Worm (Caenorhabditis elegans) whole organism, L1 larva: ENCODE measurements around the gene ptc-3.

Experiments
- C16A3.4 ChIP-seq: fragments of 150-350 bp; optimal IDR thresholded peaks from 2 replicates; lab custom pipeline; 2014; ENCODE audit warnings: missing biosample characterization, missing genetic modification characterization
- Y116A8C.19 ChIP-seq: sonication (generic microtip); optimal IDR thresholded peaks from 2 replicates; lab custom pipeline; 2016; ENCODE audit warnings: missing compliant biosample characterization, missing genetic modification characterization, borderline replicate concordance
- alr-1 ChIP-seq: fragments of 200-800 bp; sonication (Bioruptor generic); optimal IDR thresholded peaks from 2 replicates; lab custom pipeline; 2018; ENCODE audit warnings: borderline replicate concordance, mild to moderate bottlenecking, missing genetic modification characterization, missing compliant biosample characterization
- blmp-1 ChIP-seq: fragments of 150-350 bp; optimal IDR thresholded peaks from 2 replicates; lab custom pipeline; 2014; ENCODE audit warnings: missing biosample characterization, missing genetic modification characterization
- ceh-63 ChIP-seq: fragments of 200-800 bp; sonication (Bioruptor generic); optimal IDR thresholded peaks from 2 replicates; lab custom pipeline; 2018; ENCODE audit warnings: mild to moderate bottlenecking, missing genetic modification characterization, missing compliant biosample characterization
- ceh-8 ChIP-seq: fragments of 200-800 bp; sonication (Bioruptor generic); optimal IDR thresholded peaks from 2 replicates; lab custom pipeline; 2018; ENCODE audit warnings: mild to moderate bottlenecking, missing genetic modification characterization, moderate library complexity, missing compliant biosample characterization
- ceh-82 ChIP-seq, 3 experiments: fragments of 150-350 bp in 1 of 3; sonication (generic microtip) in 2 of 3; optimal IDR thresholded peaks; 2 replicates each; lab custom pipeline; 2014 to 2017; ENCODE audit warnings: missing biosample characterization in 3 of 3, missing genetic modification characterization in 3 of 3
- ceh-90 ChIP-seq: sonication (generic microtip); optimal IDR thresholded peaks from 2 replicates; lab custom pipeline; 2016; ENCODE audit warnings: missing genetic modification characterization, missing compliant biosample characterization
- efl-1 ChIP-seq, 4 experiments: fragments of 150-350 bp; optimal IDR thresholded peaks in 3 of 4; peaks in 1 of 4; 1 replicate in 1 of 4; 2 replicates in 3 of 4; lab custom pipeline; 2014; ENCODE audit warnings: missing biosample characterization in 2 of 4, missing genetic modification characterization in 2 of 4, missing genetic modification reagents in 2 of 4
- egl-13 ChIP-seq: sonication (generic microtip); optimal IDR thresholded peaks from 2 replicates; lab custom pipeline; 2016; ENCODE audit warnings: missing genotype, missing genetic modification reagents, missing genetic modification characterization, missing compliant biosample characterization
- elt-3 ChIP-seq, 6 experiments: fragments of 150-350 bp in 1 of 6; sonication (generic microtip); optimal IDR thresholded peaks; 2 replicates each; lab custom pipeline; 2017 to 2018; ENCODE audit warnings: missing biosample characterization in 6 of 6, missing genetic modification characterization in 6 of 6, inconsistent platforms in 1 of 6
- fkh-10 ChIP-seq: sonication (generic microtip); optimal IDR thresholded peaks from 2 replicates; lab custom pipeline; 2017; ENCODE audit warnings: missing biosample characterization, missing genetic modification reagents, missing genetic modification characterization
- fkh-4 ChIP-seq: sonication (generic microtip); optimal IDR thresholded peaks from 2 replicates; lab custom pipeline; 2016; ENCODE audit warnings: missing compliant biosample characterization, missing genetic modification characterization, borderline replicate concordance
- fkh-8 ChIP-seq: sonication (generic microtip); optimal IDR thresholded peaks from 2 replicates; lab custom pipeline; 2016; ENCODE audit warnings: mild to moderate bottlenecking, missing genetic modification characterization, missing compliant biosample characterization
- grh-1 ChIP-seq: fragments of 200-800 bp; sonication (Bioruptor generic); IDR thresholded peaks from 2 replicates; pipeline ENCODE4 v1.3.6; 2022; ENCODE audit warnings: missing genetic modification reagents, missing genetic modification characterization, missing compliant biosample characterization
- hlh-17 ChIP-seq: fragments of 200-800 bp; sonication (Bioruptor generic); optimal IDR thresholded peaks from 2 replicates; lab custom pipeline; 2018; ENCODE audit warnings: missing genetic modification characterization, mild to moderate bottlenecking, missing compliant biosample characterization, moderate library complexity, borderline replicate concordance
- hlh-4 ChIP-seq: sonication (generic microtip); optimal IDR thresholded peaks from 2 replicates; lab custom pipeline; 2016; ENCODE audit warnings: mild to moderate bottlenecking, missing genetic modification characterization, missing compliant biosample characterization
- hpl-2 ChIP-seq: fragments of 150-350 bp; optimal IDR thresholded peaks from 2 replicates; lab custom pipeline; 2014; ENCODE audit warnings: missing biosample characterization, missing genetic modification reagents, missing genetic modification characterization
- irx-1 ChIP-seq: sonication (generic microtip); optimal IDR thresholded peaks from 2 replicates; lab custom pipeline; 2016; ENCODE audit warnings: missing genetic modification characterization, missing compliant biosample characterization
- lin-14 ChIP-seq: fragments of 200-800 bp; sonication (Bioruptor generic); optimal IDR thresholded peaks from 2 replicates; lab custom pipeline; 2018; ENCODE audit warnings: mild to moderate bottlenecking, missing genetic modification characterization, moderate library complexity, missing compliant biosample characterization
- lin-15B ChIP-seq: fragments of 150-350 bp; sonication (generic microtip); optimal IDR thresholded peaks from 3 replicates; lab custom pipeline; 2014; ENCODE audit warnings: missing biosample characterization, missing genetic modification characterization
- lin-35 ChIP-seq, 2 experiments: fragments of 150-350 bp; optimal IDR thresholded peaks; 2 replicates each; lab custom pipeline; 2014; ENCODE audit warnings: missing biosample characterization in 2 of 2, missing genetic modification characterization in 2 of 2, missing genetic modification reagents in 2 of 2
- lir-3 ChIP-seq: sonication (generic microtip); optimal IDR thresholded peaks from 2 replicates; lab custom pipeline; 2016; ENCODE audit warnings: mild to moderate bottlenecking, missing genetic modification characterization, moderate library complexity, missing compliant biosample characterization; ENCODE audit not compliant: poor library complexity
- lsy-2 ChIP-seq, 2 experiments: fragments of 150-350 bp; optimal IDR thresholded peaks; 2 replicates each; lab custom pipeline; 2014; ENCODE audit warnings: missing biosample characterization in 2 of 2, missing genetic modification characterization in 2 of 2
- mdl-1 ChIP-seq, 2 experiments: fragments of 150-350 bp; optimal IDR thresholded peaks; 2 replicates each; lab custom pipeline; 2014 to 2017; ENCODE audit warnings: missing biosample characterization in 2 of 2, missing genetic modification characterization in 2 of 2, inconsistent platforms in 1 of 2
- nhr-11 ChIP-seq: fragments of 150-350 bp; optimal IDR thresholded peaks from 2 replicates; lab custom pipeline; 2014; ENCODE audit warnings: missing biosample characterization, missing genetic modification characterization
- nhr-19 ChIP-seq: fragments of 200-800 bp; sonication (Bioruptor generic); conservative IDR thresholded peaks from 2 replicates; pipeline ENCODE4 v1.3.6; 2022; ENCODE audit warnings: missing genetic modification characterization, missing compliant biosample characterization
- nhr-20 ChIP-seq: sonication (generic microtip); optimal IDR thresholded peaks from 2 replicates; lab custom pipeline; 2016; ENCODE audit warnings: mild to moderate bottlenecking, missing genetic modification characterization, missing compliant biosample characterization
- nhr-71 ChIP-seq: sonication (generic microtip); optimal IDR thresholded peaks from 2 replicates; lab custom pipeline; 2016; ENCODE audit warnings: mild to moderate bottlenecking, missing genetic modification characterization, moderate library complexity, missing compliant biosample characterization
- nhr-76 ChIP-seq: sonication (generic microtip); optimal IDR thresholded peaks from 2 replicates; lab custom pipeline; 2017; ENCODE audit warnings: missing biosample characterization, missing genetic modification characterization
- nhr-84 ChIP-seq: sonication (generic microtip); optimal IDR thresholded peaks from 2 replicates; lab custom pipeline; 2017; ENCODE audit warnings: missing biosample characterization, missing genetic modification characterization
- nhr-85 ChIP-seq: sonication (generic microtip); peaks from one replicate; lab custom pipeline; 2016; ENCODE audit warnings: missing genetic modification characterization, inconsistent platforms, missing compliant biosample characterization
- pqm-1 ChIP-seq: sonication (generic microtip); optimal IDR thresholded peaks from 3 replicates; lab custom pipeline; 2017; ENCODE audit warnings: missing biosample characterization, missing genetic modification characterization
- rnt-1 ChIP-seq: sonication (generic microtip); optimal IDR thresholded peaks from 2 replicates; lab custom pipeline; 2016; ENCODE audit warnings: mild to moderate bottlenecking, missing genetic modification characterization, moderate library complexity, missing compliant biosample characterization
- snu-23 ChIP-seq: sonication (generic microtip); optimal IDR thresholded peaks from 2 replicates; lab custom pipeline; 2016; ENCODE audit warnings: missing genetic modification characterization, missing compliant biosample characterization
- sptf-1 ChIP-seq: fragments of 150-350 bp; optimal IDR thresholded peaks from 2 replicates; lab custom pipeline; 2014; ENCODE audit warnings: missing biosample characterization, missing genetic modification characterization
- tbx-2 ChIP-seq: sonication (generic microtip); optimal IDR thresholded peaks from 2 replicates; lab custom pipeline; 2016; ENCODE audit warnings: missing genetic modification characterization, missing compliant biosample characterization
- unc-30 ChIP-seq: sonication (generic microtip); optimal IDR thresholded peaks from 2 replicates; lab custom pipeline; 2017; ENCODE audit warnings: missing biosample characterization, missing genetic modification characterization
- unc-62 ChIP-seq: fragments of 150-350 bp; optimal IDR thresholded peaks from 2 replicates; lab custom pipeline; 2014; ENCODE audit warnings: missing biosample characterization, missing genetic modification reagents, missing genetic modification characterization
- vab-15 ChIP-seq: sonication (generic microtip); optimal IDR thresholded peaks from 2 replicates; lab custom pipeline; 2017; ENCODE audit warnings: missing genotype, mild to moderate bottlenecking, missing genetic modification characterization, missing compliant biosample characterization
- zip-4 ChIP-seq: fragments of 200-800 bp; sonication (Bioruptor generic); optimal IDR thresholded peaks from 2 replicates; lab custom pipeline; 2018; ENCODE audit warnings: mild to moderate bottlenecking, missing genetic modification characterization, moderate library complexity, missing compliant biosample characterization
- ztf-11 ChIP-seq, 2 experiments: sonication (generic microtip); optimal IDR thresholded peaks; 2 replicates each; lab custom pipeline; 2016 to 2017; ENCODE audit warnings: missing genetic modification characterization in 2 of 2, missing biosample characterization in 1 of 2, missing compliant biosample characterization in 1 of 2
- ztf-4 ChIP-seq: fragments of 150-350 bp; optimal IDR thresholded peaks from 2 replicates; lab custom pipeline; 2014; ENCODE audit warnings: missing biosample characterization, missing genetic modification characterization

ptc-3 gene

DNA sequence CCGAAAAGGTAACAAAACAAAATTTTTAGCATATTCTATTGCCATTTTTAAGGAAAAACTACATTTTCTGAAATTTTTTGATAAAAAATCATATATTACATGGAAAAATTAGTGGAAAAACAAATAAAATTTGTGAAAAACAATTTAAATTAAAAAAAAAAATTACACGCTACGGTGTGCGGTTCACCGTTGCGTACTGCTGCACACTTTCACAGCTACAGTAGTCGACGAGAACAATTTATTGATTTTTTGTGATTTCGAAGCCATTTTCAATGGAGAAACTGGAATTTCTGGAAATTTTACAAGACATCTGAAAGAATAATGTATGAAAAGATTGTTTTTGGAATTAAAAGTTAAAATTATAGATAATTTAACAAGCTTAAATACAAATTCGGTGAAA, 37.4 kb downstream of the ptc-3 start:
- TF ChIP-seq fkh-8 (no peak), vab-15 (tag; lab: Kevin White, UChicago) (no peak), zip-4 (GFP tag; lab: Kevin White, UChicago) (no peak), pqm-1 (no peak)
- TF ChIP-seq, all 84 proteins: peak for 0

DNA sequence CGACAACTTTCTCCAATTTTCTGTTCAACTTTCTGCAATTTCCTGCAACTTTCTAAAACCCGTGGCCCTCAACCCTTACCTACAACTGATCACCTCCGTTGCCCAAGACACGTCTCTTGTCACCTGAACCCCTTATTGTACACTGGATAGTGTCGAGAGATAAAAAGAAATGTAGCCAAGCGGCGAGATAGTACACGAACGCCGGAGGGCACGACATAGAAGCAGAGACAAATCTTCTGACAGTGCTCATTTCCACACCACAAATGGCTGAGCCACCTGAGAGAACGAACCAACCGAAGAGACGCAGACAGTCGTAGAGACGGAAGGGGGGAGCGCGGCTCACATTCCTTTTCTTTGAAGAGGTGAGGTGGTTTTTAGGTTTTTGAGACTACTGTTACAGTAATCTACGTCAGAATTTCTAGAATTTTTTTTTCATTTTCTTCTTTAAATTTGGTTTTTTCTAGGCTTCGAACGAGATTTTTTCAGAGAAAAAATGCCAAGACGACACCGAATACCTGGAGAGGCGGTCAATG, 44.7 kb downstream of the ptc-3 start, which contains the start of gene K12H6.12:
Gene K12H6.12 (plus strand): TSS at position 483 of the 533 bp plus-strand sequence.
- TF ChIP-seq efl-1 (optimal IDR thresholded peaks at IDR 0.05; lab: Kevin White, UChicago) (peak in 1 of 2 experiments; percentile 28), efl-1 (GFP tag; optimal IDR thresholded peaks at IDR 0.05 in 1 of 2; lab: Kevin White, UChicago) (no peak), ceh-8 (GFP tag; lab: Kevin White, UChicago) (no peak), nhr-11 (tag; lab: Kevin White, UChicago) (peak; percentile 19), ceh-82 (tag; optimal IDR thresholded peaks at IDR 0.05; lab: Kevin White, UChicago) (peak in 1 of 3 experiments; percentile 1)
- TF ChIP-seq, all 84 proteins: peak for 3

DNA sequence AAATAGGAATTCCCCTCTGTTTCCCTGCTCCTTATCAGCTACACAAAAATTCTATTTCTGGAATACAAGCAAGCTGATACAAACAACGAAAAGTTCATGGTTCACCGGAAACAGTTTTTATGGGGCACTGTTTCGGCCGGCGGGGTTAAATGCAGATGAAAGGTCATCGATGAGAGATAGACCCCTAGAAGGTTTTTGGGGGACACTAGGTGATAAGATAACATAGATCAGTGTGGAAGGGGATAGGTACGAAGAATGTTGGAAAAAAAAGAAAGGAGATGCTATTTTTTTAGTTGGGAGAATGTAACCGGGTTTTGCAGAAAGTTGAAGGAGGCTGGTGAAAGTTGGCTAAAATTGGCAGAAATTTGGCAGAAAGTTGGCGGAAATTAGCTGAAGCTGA, 46.8 kb downstream of the ptc-3 start:
- TF ChIP-seq nhr-20 = peak; percentile 0
- no peak for TF ChIP-seq snu-23 (GFP tag; lab: Kevin White, UChicago)
- no peak for TF ChIP-seq rnt-1 (tag; lab: Kevin White, UChicago)
- no peak for TF ChIP-seq ceh-90 (tag; lab: Kevin White, UChicago)
- no peak for TF ChIP-seq Y116A8C.19 (tag; lab: Kevin White, UChicago)
- TF ChIP-seq fkh-8 = no peak
- TF ChIP-seq nhr-85 = peak; percentile 61
- TF ChIP-seq irx-1 = no peak
- TF ChIP-seq mdl-1 (tag; optimal IDR thresholded peaks at IDR 0.05; lab: Kevin White, UChicago) = no peak
- TF ChIP-seq elt-3 (tag; optimal IDR thresholded peaks at IDR 0.05; lab: Kevin White, UChicago) = peak in 1 of 6 experiments; percentile 50
- no peak for TF ChIP-seq egl-13
- peak; percentile 18 for TF ChIP-seq blmp-1 (tag; lab: Kevin White, UChicago)

DNA sequence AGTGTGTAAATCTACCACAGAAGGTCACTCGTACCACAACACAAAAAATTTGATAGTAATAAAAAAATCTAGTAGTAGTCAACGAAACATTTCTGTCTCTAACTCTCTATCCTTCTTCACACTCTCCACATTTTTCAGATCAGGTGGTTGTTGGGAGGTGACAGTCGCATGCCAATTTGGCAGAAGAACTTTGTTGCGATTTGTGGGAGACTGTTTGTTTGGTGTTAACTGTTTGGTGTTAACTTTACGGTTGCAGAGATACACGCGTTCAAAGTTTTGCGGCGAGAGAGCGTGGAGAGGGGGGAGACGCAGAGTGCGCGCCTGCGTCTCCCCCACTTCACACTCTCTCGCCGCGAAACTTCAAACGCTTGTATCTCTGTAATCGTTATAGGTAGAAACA, 47.4 kb downstream of the ptc-3 start:
- TF ChIP-seq alr-1 = no peak
- peak; percentile 14 for TF ChIP-seq nhr-85
- peak; percentile 23 for TF ChIP-seq nhr-71 (tag; lab: Kevin White, UChicago)
- TF ChIP-seq unc-62 (GFP tag; lab: Kevin White, UChicago) = no peak
- no peak for TF ChIP-seq zip-4 (GFP tag; lab: Kevin White, UChicago)
- no peak for TF ChIP-seq hlh-4 (tag; lab: Kevin White, UChicago)
- TF ChIP-seq snu-23 (GFP tag; lab: Kevin White, UChicago) = peak; percentile 40
- peak in 1 of 2 experiments; percentile 65 for TF ChIP-seq lin-35 (GFP tag; optimal IDR thresholded peaks at IDR 0.05; lab: Kevin White, UChicago)
- no peak for TF ChIP-seq fkh-4
- TF ChIP-seq ztf-11 (tag; optimal IDR thresholded peaks at IDR 0.05; lab: Kevin White, UChicago) = no peak
- no peak for TF ChIP-seq sptf-1 (tag; lab: Kevin White, UChicago)
- no peak for TF ChIP-seq efl-1 (optimal IDR thresholded peaks at IDR 0.05; lab: Kevin White, UChicago)
- TF ChIP-seq efl-1 (GFP tag; optimal IDR thresholded peaks at IDR 0.05 in 1 of 2; lab: Kevin White, UChicago) = no peak
- TF ChIP-seq vab-15 (tag; lab: Kevin White, UChicago) = no peak
- TF ChIP-seq grh-1 (GFP tag; lab: Robert Waterston, UW) = no peak
- no peak for TF ChIP-seq C16A3.4 (tag; lab: Kevin White, UChicago)
- peak; percentile 49 for TF ChIP-seq lin-14 (GFP tag; lab: Kevin White, UChicago)
- TF ChIP-seq unc-30 (tag; lab: Kevin White, UChicago) = no peak
- no peak for TF ChIP-seq hpl-2 (GFP tag; lab: Kevin White, UChicago)
- no peak for TF ChIP-seq hlh-17 (GFP tag; lab: Kevin White, UChicago)
- no peak for TF ChIP-seq nhr-76 (tag; lab: Kevin White, UChicago)
- 0 out of 2 replicates have a peak, but pooled peaks have one; percentile 2 for TF ChIP-seq nhr-19 (GFP tag; lab: Robert Waterston, UW)
- peak in 1 of 2 experiments; percentile 14 for TF ChIP-seq lsy-2 (tag; optimal IDR thresholded peaks at IDR 0.05; lab: Kevin White, UChicago)
- TF ChIP-seq lin-15B (tag; lab: Kevin White, UChicago) = no peak
- TF ChIP-seq ceh-63 = no peak
- no peak for TF ChIP-seq ceh-8 (GFP tag; lab: Kevin White, UChicago)
- no peak for TF ChIP-seq lir-3 (tag; lab: Kevin White, UChicago)
- TF ChIP-seq nhr-84 (tag; lab: Kevin White, UChicago) = no peak
- no peak for TF ChIP-seq fkh-10 (GFP tag; lab: Kevin White, UChicago)
- TF ChIP-seq elt-3 (tag; optimal IDR thresholded peaks at IDR 0.05; lab: Kevin White, UChicago) = peak in 2 of 6 experiments; percentile 40 to 52
- TF ChIP-seq ztf-4 (tag; lab: Kevin White, UChicago) = no peak
- TF ChIP-seq tbx-2 (tag; lab: Kevin White, UChicago) = peak; percentile 22
- no peak for TF ChIP-seq blmp-1 (tag; lab: Kevin White, UChicago)
- TF ChIP-seq rnt-1 (tag; lab: Kevin White, UChicago) = no peak
- peak; percentile 4 for TF ChIP-seq nhr-20
